Worm (Caenorhabditis elegans): ENCODE data around the gene rpb-6.

rpb-6 gene

ce11 chrII:10598970-10599369 is 19.8 kb downstream of the rpb-6 start, which contains the start of gene C14A4.9:
C14A4.9 (plus strand) TSS chrII:10599337.
- TF ChIP-seq med-1 (GFP tag; optimal IDR thresholded peaks at IDR 0.05; ENCODE audit: insufficient read depth) = no peak
- TF ChIP-seq ztf-29 (GFP tag; IDR thresholded peaks at IDR 0.05) = no peak
- TF ChIP-seq ref-1 (GFP tag; conservative IDR thresholded peaks at IDR 0.05) = no peak
- no peak for TF ChIP-seq T22C8.4 (GFP tag; IDR thresholded peaks at IDR 0.05)
- no peak for TF ChIP-seq klf-2 (GFP tag; conservative IDR thresholded peaks at IDR 0.05)
- TF ChIP-seq ztf-23 (GFP tag; IDR thresholded peaks at IDR 0.05) = no peak
- TF ChIP-seq tab-1 (GFP tag; IDR thresholded peaks at IDR 0.05) = no peak
- no peak for TF ChIP-seq cog-1 (tag; optimal IDR thresholded peaks at IDR 0.05)
- TF ChIP-seq flt-1 (GFP tag; IDR thresholded peaks at IDR 0.05) = no peak

ce11 chrII:10602184-10602583 is 23.0 kb downstream of the rpb-6 start, which contains the start of gene srv-2:
srv-2 (minus strand) TSS chrII:10602284.
- TF ChIP-seq tab-1 (GFP tag; IDR thresholded peaks at IDR 0.05) (no peak), ztf-29 (GFP tag; IDR thresholded peaks at IDR 0.05) (no peak), klf-2 (GFP tag; conservative IDR thresholded peaks at IDR 0.05) (no peak), cog-1 (tag; optimal IDR thresholded peaks at IDR 0.05) (no peak), ref-1 (GFP tag; conservative IDR thresholded peaks at IDR 0.05) (no peak), med-1 (GFP tag; optimal IDR thresholded peaks at IDR 0.05; ENCODE audit: insufficient read depth) (no peak), T22C8.4 (GFP tag; IDR thresholded peaks at IDR 0.05) (no peak), ztf-23 (GFP tag; IDR thresholded peaks at IDR 0.05) (no peak), flt-1 (GFP tag; IDR thresholded peaks at IDR 0.05) (no peak)

- no peak for TF ChIP-seq flt-1 (GFP tag; IDR thresholded peaks at IDR 0.05)
- no peak for TF ChIP-seq med-1 (GFP tag; optimal IDR thresholded peaks at IDR 0.05; ENCODE audit: insufficient read depth)
- TF ChIP-seq T22C8.4 (GFP tag; IDR thresholded peaks at IDR 0.05) = no peak
These were observed 24.4 kb downstream of the rpb-6 start for ce11 chrII:10603560-10603959.

ce11 chrII:10605512-10605911 is 26.3 kb downstream of the rpb-6 start, which contains the start of gene taf-13:
taf-13 (minus strand) TSS chrII:10605612.
- TF ChIP-seq tab-1 (GFP tag; IDR thresholded peaks at IDR 0.05) = no peak
- TF ChIP-seq klf-2 (GFP tag; conservative IDR thresholded peaks at IDR 0.05) = no peak
- TF ChIP-seq ztf-23 (GFP tag; IDR thresholded peaks at IDR 0.05) = no peak
- no peak for TF ChIP-seq med-1 (GFP tag; optimal IDR thresholded peaks at IDR 0.05; ENCODE audit: insufficient read depth)
- TF ChIP-seq T22C8.4 (GFP tag; IDR thresholded peaks at IDR 0.05) = no peak

- TF ChIP-seq ref-1 (GFP tag; conservative IDR thresholded peaks at IDR 0.05) (no peak), ztf-29 (GFP tag; IDR thresholded peaks at IDR 0.05) (no peak)
These were observed 28.2 kb downstream of the rpb-6 start, which contains the start of gene ccm-3 for ce11 chrII:10607238-10607961. ccm-3 (minus strand) TSS chrII:10607275.

ce11 chrII:10608821-10609220 is 29.6 kb downstream of the rpb-6 start:
- TF ChIP-seq T22C8.4 (GFP tag; IDR thresholded peaks at IDR 0.05) (no peak), flt-1 (GFP tag; IDR thresholded peaks at IDR 0.05) (no peak), tab-1 (GFP tag; IDR thresholded peaks at IDR 0.05) (no peak), klf-2 (GFP tag; conservative IDR thresholded peaks at IDR 0.05) (no peak), cog-1 (tag; optimal IDR thresholded peaks at IDR 0.05) (no peak), ztf-23 (GFP tag; IDR thresholded peaks at IDR 0.05) (no peak), ref-1 (GFP tag; conservative IDR thresholded peaks at IDR 0.05) (no peak), ztf-29 (GFP tag; IDR thresholded peaks at IDR 0.05) (no peak), med-1 (GFP tag; optimal IDR thresholded peaks at IDR 0.05; ENCODE audit: insufficient read depth) (no peak)

ce11 chrII:10612743-10613142 is 33.6 kb downstream of the rpb-6 start, which contains the start of gene C14A4.12:
C14A4.12 (plus strand) TSS chrII:10613043.
- TF ChIP-seq cog-1 (tag; optimal IDR thresholded peaks at IDR 0.05) (no peak), klf-2 (GFP tag; conservative IDR thresholded peaks at IDR 0.05) (no peak), flt-1 (GFP tag; IDR thresholded peaks at IDR 0.05) (no peak), ztf-23 (GFP tag; IDR thresholded peaks at IDR 0.05) (no peak), ztf-29 (GFP tag; IDR thresholded peaks at IDR 0.05) (no peak), tab-1 (GFP tag; IDR thresholded peaks at IDR 0.05) (no peak), T22C8.4 (GFP tag; IDR thresholded peaks at IDR 0.05) (no peak), ref-1 (GFP tag; conservative IDR thresholded peaks at IDR 0.05) (no peak), med-1 (GFP tag; optimal IDR thresholded peaks at IDR 0.05; ENCODE audit: insufficient read depth) (no peak)

ce11 chrII:10618157-10618556 is 39.0 kb downstream of the rpb-6 start, which contains the start of gene C14A4.13:
C14A4.13 (plus strand) TSS chrII:10618457.
- no peak for TF ChIP-seq ztf-29 (GFP tag; IDR thresholded peaks at IDR 0.05)
- TF ChIP-seq T22C8.4 (GFP tag; IDR thresholded peaks at IDR 0.05) = no peak

- TF ChIP-seq cog-1 (tag; optimal IDR thresholded peaks at IDR 0.05) = no peak
- no peak for TF ChIP-seq tab-1 (GFP tag; IDR thresholded peaks at IDR 0.05)
- TF ChIP-seq ztf-29 (GFP tag; IDR thresholded peaks at IDR 0.05) = no peak
- no peak for TF ChIP-seq T22C8.4 (GFP tag; IDR thresholded peaks at IDR 0.05)
- no peak for TF ChIP-seq klf-2 (GFP tag; conservative IDR thresholded peaks at IDR 0.05)
- no peak for TF ChIP-seq flt-1 (GFP tag; IDR thresholded peaks at IDR 0.05)
- TF ChIP-seq ref-1 (GFP tag; conservative IDR thresholded peaks at IDR 0.05) = no peak
These were observed 42.8 kb downstream of the rpb-6 start, which contains the start of gene cutl-9 for ce11 chrII:10621965-10622364. cutl-9 (plus strand) TSS chrII:10622265.

- TF ChIP-seq tab-1 (GFP tag; IDR thresholded peaks at IDR 0.05) (no peak), klf-2 (GFP tag; conservative IDR thresholded peaks at IDR 0.05) (no peak), ref-1 (GFP tag; conservative IDR thresholded peaks at IDR 0.05) (no peak), T22C8.4 (GFP tag; IDR thresholded peaks at IDR 0.05) (no peak), ztf-23 (GFP tag; IDR thresholded peaks at IDR 0.05) (no peak), flt-1 (GFP tag; IDR thresholded peaks at IDR 0.05) (no peak), cog-1 (tag; optimal IDR thresholded peaks at IDR 0.05) (no peak), ztf-29 (GFP tag; IDR thresholded peaks at IDR 0.05) (no peak), med-1 (GFP tag; optimal IDR thresholded peaks at IDR 0.05; ENCODE audit: insufficient read depth) (no peak)
These were observed 47.9 kb downstream of the rpb-6 start for ce11 chrII:10627086-10627485.

All from whole organism, midembryonic.